Fruit fly (Drosophila melanogaster): ENCODE measurements around the gene CG13295.

Gene CG13295

DNA sequence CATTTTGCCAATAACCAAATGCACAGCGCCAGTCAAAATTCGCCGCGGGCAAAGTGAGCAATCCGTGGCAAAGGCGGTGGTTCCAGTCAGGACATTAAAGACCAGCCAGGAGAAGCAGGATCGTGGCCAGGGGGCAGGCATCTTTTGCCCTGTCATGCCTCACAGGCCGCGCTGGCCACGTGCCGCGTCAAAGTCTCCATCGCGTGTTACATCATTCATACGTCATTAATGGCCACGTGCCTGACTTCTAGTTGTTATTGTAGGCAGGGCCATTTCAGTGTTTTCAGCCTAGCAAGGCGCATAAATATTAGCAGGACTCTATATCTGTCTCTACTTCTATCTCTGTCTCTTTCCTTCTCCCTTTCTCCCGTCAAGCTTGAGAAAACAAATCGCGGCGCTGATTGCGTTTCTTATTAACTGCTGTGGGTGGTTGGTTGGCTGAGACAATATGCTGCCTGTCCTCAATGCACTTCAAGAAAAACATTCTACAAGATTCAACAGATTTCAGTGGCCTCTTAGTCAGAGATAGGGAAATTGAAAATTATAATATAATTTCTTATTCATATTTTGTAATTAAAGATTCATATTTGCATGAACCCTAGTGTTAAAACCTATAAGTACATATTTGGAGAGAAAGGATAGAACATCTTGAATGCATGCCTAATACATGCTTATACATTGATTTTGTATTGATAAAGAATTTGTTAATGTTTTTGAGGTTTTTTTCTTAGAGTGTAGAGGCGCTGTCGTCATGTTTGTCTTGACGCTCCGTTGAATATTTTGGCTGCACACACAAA, 33.4 kb upstream of the CG13295 start:
- TF ChIP-seq CG7045 (GFP tag; optimal IDR thresholded peaks at IDR 0.05) (no peak), CG1620 (GFP tag; optimal IDR thresholded peaks at IDR 0.05) (no peak), Crg-1 (GFP tag; optimal IDR thresholded peaks at IDR 0.05) (no peak), Mnt (GFP tag; optimal IDR thresholded peaks at IDR 0.05) (no peak), CG11617 (GFP tag; optimal IDR thresholded peaks at IDR 0.05) (no peak), CG5204 (GFP tag; optimal IDR thresholded peaks at IDR 0.05) (no peak), kay (GFP tag; ENCODE audit: borderline replicate concordance) (no peak), tj (GFP tag; optimal IDR thresholded peaks at IDR 0.05) (no peak), bab1 (GFP tag; optimal IDR thresholded peaks at IDR 0.05) (no peak), cic (GFP tag; optimal IDR thresholded peaks at IDR 0.05) (no peak), CG12768 (GFP tag; optimal IDR thresholded peaks at IDR 0.05) (no peak), Clk (GFP tag; optimal IDR thresholded peaks at IDR 0.05) (no peak)

DNA sequence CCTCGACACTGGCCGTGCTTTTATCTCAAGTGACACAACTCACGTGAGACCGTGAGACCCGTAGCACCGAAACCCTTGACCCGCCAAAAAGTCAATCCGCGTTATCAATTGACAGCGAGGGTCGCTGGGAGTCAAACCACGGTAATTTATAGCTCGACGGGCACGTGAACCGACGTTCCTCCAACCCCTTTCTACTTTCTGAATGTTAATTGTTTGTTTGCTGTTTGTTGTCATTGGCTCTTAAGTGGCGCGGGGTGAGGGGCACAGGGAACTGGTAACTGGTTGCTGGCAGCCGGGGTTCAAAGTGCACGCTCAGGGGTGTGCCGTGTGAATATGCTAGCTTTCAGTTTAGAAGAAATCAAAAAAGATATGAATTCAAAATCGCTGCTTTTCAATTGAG, 31.7 kb upstream of the CG13295 start:
- TF ChIP-seq CG7045 (GFP tag; optimal IDR thresholded peaks at IDR 0.05) (no peak), CG5204 (GFP tag; optimal IDR thresholded peaks at IDR 0.05) (no peak), cnc (optimal IDR thresholded peaks at IDR 0.05) (no peak), bab1 (GFP tag; optimal IDR thresholded peaks at IDR 0.05) (no peak), toe (GFP tag; optimal IDR thresholded peaks at IDR 0.05) (no peak), CG33017 (tag; optimal IDR thresholded peaks at IDR 0.05) (no peak), ovo (GFP tag; optimal IDR thresholded peaks at IDR 0.05) (no peak), Crg-1 (GFP tag; optimal IDR thresholded peaks at IDR 0.05) (no peak), CG7101 (tag; optimal IDR thresholded peaks at IDR 0.05) (no peak), CG11617 (GFP tag; optimal IDR thresholded peaks at IDR 0.05) (no peak), Mnt (GFP tag; optimal IDR thresholded peaks at IDR 0.05) (no peak), Hr96 (GFP tag; optimal IDR thresholded peaks at IDR 0.05) (no peak)

DNA sequence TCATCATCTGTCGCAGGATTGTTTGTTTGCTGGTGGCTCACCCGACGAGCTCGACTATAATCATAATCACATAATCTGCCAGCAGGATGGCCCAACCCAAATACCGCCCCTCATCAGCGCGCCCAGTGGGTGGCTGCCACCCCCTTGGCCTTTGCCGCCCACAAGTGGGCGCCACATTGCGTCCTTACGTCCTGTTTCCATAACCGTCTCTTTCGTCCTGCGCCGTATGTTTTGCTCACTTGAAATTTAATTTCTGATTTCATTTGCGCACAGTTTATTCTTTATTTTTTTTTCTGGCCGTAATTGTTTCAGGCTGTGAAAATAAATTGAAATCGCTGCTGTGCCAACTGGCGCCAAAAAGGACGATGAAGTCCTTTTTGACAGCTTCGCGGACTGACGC, 30.4 kb upstream of the CG13295 start:
- no peak for TF ChIP-seq toe (GFP tag; optimal IDR thresholded peaks at IDR 0.05)
- no peak for TF ChIP-seq CG5204 (GFP tag; optimal IDR thresholded peaks at IDR 0.05)

DNA sequence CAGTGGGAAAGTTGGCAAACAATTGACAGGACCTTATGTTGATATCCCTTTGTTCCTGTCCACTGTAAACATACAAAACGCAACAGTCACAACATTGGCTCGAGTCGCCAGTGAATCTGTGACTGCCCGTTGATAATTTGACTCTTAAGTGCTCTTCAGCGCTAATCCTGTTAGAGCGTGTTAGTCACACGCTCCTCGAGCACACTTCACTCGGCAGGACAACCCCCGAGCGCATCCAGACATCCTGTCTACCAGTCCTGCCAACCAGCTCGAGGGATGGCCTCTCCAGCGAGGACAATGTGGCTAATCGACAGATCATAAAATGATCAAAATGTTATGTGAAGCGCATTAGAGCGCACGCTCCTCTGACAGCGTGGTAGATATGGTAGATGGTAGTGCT, 29.5 kb upstream of the CG13295 start:
- no peak for TF ChIP-seq Clk (GFP tag; optimal IDR thresholded peaks at IDR 0.05)
- no peak for TF ChIP-seq CG33017 (tag; optimal IDR thresholded peaks at IDR 0.05)
- TF ChIP-seq tj (GFP tag; optimal IDR thresholded peaks at IDR 0.05): no peak
- TF ChIP-seq Mnt (GFP tag; optimal IDR thresholded peaks at IDR 0.05): no peak
- no peak for TF ChIP-seq toe (GFP tag; optimal IDR thresholded peaks at IDR 0.05)
- no peak for TF ChIP-seq pad (GFP tag; optimal IDR thresholded peaks at IDR 0.05)
- no peak for TF ChIP-seq Hr96 (GFP tag; optimal IDR thresholded peaks at IDR 0.05)
- TF ChIP-seq CG7101 (tag; optimal IDR thresholded peaks at IDR 0.05): no peak
- TF ChIP-seq ovo (GFP tag; optimal IDR thresholded peaks at IDR 0.05): no peak
- TF ChIP-seq CG11617 (GFP tag; optimal IDR thresholded peaks at IDR 0.05): no peak
- no peak for TF ChIP-seq CG14711 (tag; optimal IDR thresholded peaks at IDR 0.05)
- TF ChIP-seq CG7045 (GFP tag; optimal IDR thresholded peaks at IDR 0.05): no peak

DNA sequence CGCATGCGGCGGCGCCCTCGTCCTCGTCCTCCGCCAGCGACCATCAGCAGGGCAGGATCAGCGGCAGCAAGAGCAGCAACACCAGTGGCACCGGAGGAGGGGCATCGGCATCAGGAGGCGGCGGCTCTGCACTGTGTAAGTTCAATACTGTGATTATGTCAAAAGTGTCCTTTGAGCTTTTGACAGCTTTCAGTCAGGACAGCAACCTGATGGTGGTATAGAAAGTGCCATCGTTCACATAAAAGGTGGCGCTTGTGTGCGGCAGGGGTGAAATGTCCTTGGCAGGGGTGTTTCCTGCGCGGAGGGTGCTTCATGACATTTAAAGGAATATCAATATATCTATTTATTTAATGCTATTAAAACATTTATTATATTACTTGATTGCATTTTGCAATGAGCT, 28.6 kb upstream of the CG13295 start:
- TF ChIP-seq CG1620 (GFP tag; optimal IDR thresholded peaks at IDR 0.05) (no peak), CG14711 (tag; optimal IDR thresholded peaks at IDR 0.05) (no peak), CG7101 (tag; optimal IDR thresholded peaks at IDR 0.05) (no peak), cnc (optimal IDR thresholded peaks at IDR 0.05) (no peak), kay (GFP tag; ENCODE audit: borderline replicate concordance) (no peak), CG33017 (tag; optimal IDR thresholded peaks at IDR 0.05) (no peak), Mnt (GFP tag; optimal IDR thresholded peaks at IDR 0.05) (no peak), CG11617 (GFP tag; optimal IDR thresholded peaks at IDR 0.05) (no peak), Crg-1 (GFP tag; optimal IDR thresholded peaks at IDR 0.05) (no peak), ovo (GFP tag; optimal IDR thresholded peaks at IDR 0.05) (no peak), Hr96 (GFP tag; optimal IDR thresholded peaks at IDR 0.05) (no peak), bab1 (GFP tag; optimal IDR thresholded peaks at IDR 0.05) (no peak), cic (GFP tag; optimal IDR thresholded peaks at IDR 0.05) (no peak), CG12768 (GFP tag; optimal IDR thresholded peaks at IDR 0.05) (no peak), Clk (GFP tag; optimal IDR thresholded peaks at IDR 0.05) (no peak), pad (GFP tag; optimal IDR thresholded peaks at IDR 0.05) (no peak), toe (GFP tag; optimal IDR thresholded peaks at IDR 0.05) (no peak), CG5204 (GFP tag; optimal IDR thresholded peaks at IDR 0.05) (no peak)

DNA sequence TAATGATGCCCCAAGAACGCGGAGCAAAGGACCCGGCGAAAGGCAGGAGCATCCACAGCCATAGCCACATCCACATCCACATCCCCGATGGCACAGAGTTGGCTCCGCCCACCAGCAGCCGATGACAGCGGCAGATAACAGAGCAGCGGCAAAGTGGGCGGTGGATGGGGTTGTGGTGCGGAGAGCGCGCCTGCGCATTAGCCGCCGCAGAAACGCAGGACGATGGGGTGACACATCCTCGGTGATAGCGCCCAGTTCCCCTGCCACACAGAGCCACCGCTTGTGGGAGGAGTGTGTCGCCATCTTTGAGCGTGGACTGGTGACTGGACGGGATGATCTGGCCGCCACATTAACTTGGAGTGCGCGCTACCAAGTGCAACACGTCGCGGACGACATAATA, 22.2 kb upstream of the CG13295 start, which contains the start of gene Ets65A:
Gene Ets65A, plus strand, starts transcription at position 348 of the 400 bp plus-strand sequence.
- no peak for TF ChIP-seq CG7045 (GFP tag; optimal IDR thresholded peaks at IDR 0.05)
- no peak for TF ChIP-seq CG1620 (GFP tag; optimal IDR thresholded peaks at IDR 0.05)
- TF ChIP-seq Crg-1 (GFP tag; optimal IDR thresholded peaks at IDR 0.05): no peak
- no peak for TF ChIP-seq CG5204 (GFP tag; optimal IDR thresholded peaks at IDR 0.05)
- no peak for TF ChIP-seq cic (GFP tag; optimal IDR thresholded peaks at IDR 0.05)
- no peak for TF ChIP-seq Hr96 (GFP tag; optimal IDR thresholded peaks at IDR 0.05)
- no peak for TF ChIP-seq CG11617 (GFP tag; optimal IDR thresholded peaks at IDR 0.05)
- TF ChIP-seq CG7101 (tag; optimal IDR thresholded peaks at IDR 0.05): no peak

DNA sequence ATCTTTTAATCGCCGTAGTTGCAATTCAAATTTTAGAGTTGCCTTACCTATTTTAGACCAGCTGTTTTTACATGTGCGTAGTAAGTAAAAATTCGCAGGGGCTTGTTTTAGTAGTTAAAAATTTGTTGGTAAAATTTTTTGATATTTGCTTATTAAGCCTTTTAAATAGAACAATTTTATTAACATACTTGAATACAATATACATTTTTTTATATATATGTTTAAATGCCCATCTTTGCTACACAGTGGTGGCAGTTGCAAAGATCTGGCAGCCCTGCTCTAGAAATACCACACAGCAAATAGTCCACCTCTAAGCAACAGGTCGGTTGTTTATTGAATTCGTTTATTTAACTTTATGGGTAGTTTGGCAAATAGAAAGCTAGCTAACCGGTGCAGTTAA, 19.7 kb upstream of the CG13295 start, which contains the start of the genes CG10467 and loj:
Gene CG10467, minus strand, starts transcription at position 51 of the 400 bp plus-strand sequence.
Gene loj, plus strand, starts transcription at position 291 of the 400 bp plus-strand sequence.
- TF ChIP-seq pad (GFP tag; optimal IDR thresholded peaks at IDR 0.05) (peak; percentile 78), cic (GFP tag; optimal IDR thresholded peaks at IDR 0.05) (peak; percentile 31), CG7045 (GFP tag; optimal IDR thresholded peaks at IDR 0.05) (peak; percentile 93), Clk (GFP tag; optimal IDR thresholded peaks at IDR 0.05) (peak; percentile 81), Crg-1 (GFP tag; optimal IDR thresholded peaks at IDR 0.05) (peak; percentile 77), kay (GFP tag; ENCODE audit: borderline replicate concordance) (no peak), CG11617 (GFP tag; optimal IDR thresholded peaks at IDR 0.05) (peak; percentile 87), CG5204 (GFP tag; optimal IDR thresholded peaks at IDR 0.05) (peak; percentile 88), bab1 (GFP tag; optimal IDR thresholded peaks at IDR 0.05) (peak; percentile 88), CG14711 (tag; optimal IDR thresholded peaks at IDR 0.05) (peak; percentile 94), ovo (GFP tag; optimal IDR thresholded peaks at IDR 0.05) (peak; percentile 86), toe (GFP tag; optimal IDR thresholded peaks at IDR 0.05) (peak; percentile 84), tj (GFP tag; optimal IDR thresholded peaks at IDR 0.05) (peak; percentile 69), CG1620 (GFP tag; optimal IDR thresholded peaks at IDR 0.05) (peak; percentile 88), CG33017 (tag; optimal IDR thresholded peaks at IDR 0.05) (peak; percentile 88), CG12768 (GFP tag; optimal IDR thresholded peaks at IDR 0.05) (peak; percentile 91), cnc (optimal IDR thresholded peaks at IDR 0.05) (no peak), Mnt (GFP tag; optimal IDR thresholded peaks at IDR 0.05) (peak; percentile 62), Hr96 (GFP tag; optimal IDR thresholded peaks at IDR 0.05) (peak; percentile 75), CG7101 (tag; optimal IDR thresholded peaks at IDR 0.05) (peak; percentile 92)
